Worm (Caenorhabditis elegans): ENCODE results near the gene Y37E11B.2.

The Y37E11B.2 gene

ce11 chrIV:3551777-3552462 is 26.3 kb upstream of the Y37E11B.2 start (continued):
- TF ChIP-seq bed-2 (GFP tag; IDR thresholded peaks at IDR 0.05) (no peak), sea-2 (GFP tag; IDR thresholded peaks at IDR 0.05) (no peak), nhr-90 (tag; optimal IDR thresholded peaks at IDR 0.05) (peak; percentile 84), tbx-9 (tag; optimal IDR thresholded peaks at IDR 0.05; ENCODE audit: borderline replicate concordance) (no peak), T07F8.4 (tag; optimal IDR thresholded peaks at IDR 0.05) (peak; percentile 71), cebp-2 (GFP tag; IDR thresholded peaks at IDR 0.05) (no peak), hsf-1 (GFP tag; IDR thresholded peaks at IDR 0.05) (no peak), F10E7.11 (tag; optimal IDR thresholded peaks at IDR 0.05) (no peak), ztf-26 (tag; optimal IDR thresholded peaks at IDR 0.05) (peak; percentile 47), egl-18 (GFP tag; IDR thresholded peaks at IDR 0.05) (no peak), fkh-3 (tag; optimal IDR thresholded peaks at IDR 0.05) (peak; percentile 6), lin-40 (tag; optimal IDR thresholded peaks at IDR 0.05) (no peak), D2030.7 (GFP tag; IDR thresholded peaks at IDR 0.05) (peak; percentile 57; the same call in 1 of the 2 replicates), F55B11.4 (tag; optimal IDR thresholded peaks at IDR 0.05; ENCODE audit: borderline replicate concordance, insufficient read depth) (no peak), rpc-1 (optimal IDR thresholded peaks at IDR 0.05) (peak; percentile 86), rpc-1 (tag; optimal IDR thresholded peaks at IDR 0.05) (peak; percentile 86), lin-26 (GFP tag; IDR thresholded peaks at IDR 0.05) (peak; percentile 93), aptf-3 (GFP tag; IDR thresholded peaks at IDR 0.05) (0 out of 2 replicates have a peak, but pooled peaks have one; percentile 40), die-1 (tag; optimal IDR thresholded peaks at IDR 0.05) (peak; percentile 85), F37B4.10 (GFP tag; IDR thresholded peaks at IDR 0.05) (no peak), nhr-80 (tag; optimal IDR thresholded peaks at IDR 0.05) (no peak), unc-130 (GFP tag; optimal IDR thresholded peaks at IDR 0.05) (no peak), ztf-3 (GFP tag; optimal IDR thresholded peaks at IDR 0.05) (no peak), egrh-3 (GFP tag; IDR thresholded peaks at IDR 0.05) (peak; percentile 21; the same call in 1 of the 2 replicates), ceh-27 (GFP tag; optimal IDR thresholded peaks at IDR 0.05) (peak; percentile 41), zfh-2 (GFP tag; conservative IDR thresholded peaks at IDR 0.05) (peak; percentile 69), hmg-1.2 (GFP tag; IDR thresholded peaks at IDR 0.05) (peak; percentile 73), K11D2.4 (GFP tag; IDR thresholded peaks at IDR 0.05) (0 out of 2 replicates have a peak, but pooled peaks have one; percentile 46), ama-1 (optimal IDR thresholded peaks at IDR 0.05) (no peak), ama-1 (GFP tag; optimal IDR thresholded peaks at IDR 0.05) (peak; percentile 54 to 78), ceh-79 (tag; optimal IDR thresholded peaks at IDR 0.05) (peak; percentile 0), C17E4.6 (GFP tag; IDR thresholded peaks at IDR 0.05) (no peak), pbrm-1 (GFP tag; IDR thresholded peaks at IDR 0.05) (0 out of 2 replicates have a peak, but pooled peaks have one; percentile 25), let-607 (tag; optimal IDR thresholded peaks at IDR 0.05) (peak in 1 of 2 experiments; percentile 25), madf-8 (GFP tag; conservative IDR thresholded peaks at IDR 0.05) (no peak), tlf-1 (GFP tag; optimal IDR thresholded peaks at IDR 0.05) (no peak), B0261.1 (tag; optimal IDR thresholded peaks at IDR 0.05) (peak; percentile 89), ets-4 (GFP tag; optimal IDR thresholded peaks at IDR 0.05) (no peak), ekl-4 (GFP tag; IDR thresholded peaks at IDR 0.05) (no peak), dox-1 (GFP tag; IDR thresholded peaks at IDR 0.05) (peak; percentile 78), lin-54 (GFP tag; optimal IDR thresholded peaks at IDR 0.05) (peak; percentile 47), nfya-2 (GFP tag; IDR thresholded peaks at IDR 0.05) (no peak), zim-3 (tag; optimal IDR thresholded peaks at IDR 0.05) (peak; percentile 82), K12H6.12 (tag; optimal IDR thresholded peaks at IDR 0.05) (peak; percentile 18), lag-1 (GFP tag; IDR thresholded peaks at IDR 0.05) (no peak), ccch-3 (GFP tag; optimal IDR thresholded peaks at IDR 0.05) (no peak), chd-7 (tag; optimal IDR thresholded peaks at IDR 0.05) (peak; percentile 59), Y56A3A.18 (GFP tag; IDR thresholded peaks at IDR 0.05) (peak; percentile 69; the same call in 1 of the 2 replicates), F57C9.4 (tag; optimal IDR thresholded peaks at IDR 0.05) (no peak)

All from whole organism, young adult.